Fruit fly (Drosophila melanogaster) whole organism, embryonic: Measurements from ENCODE around the gene RpL23A.

Experiments used
- Antp ChIP-seq: fragments of 200-800 bp; sonication (Bioruptor generic); optimal IDR thresholded peaks from 3 replicates; lab custom pipeline; 2016; ENCODE audit warnings: missing biosample characterization, missing genetic modification characterization
- CG10209 ChIP-seq: fragments of 200-800 bp; sonication (Bioruptor generic); optimal IDR thresholded peaks from 3 replicates; lab custom pipeline; 2017; ENCODE audit warnings: missing biosample characterization, mild to moderate bottlenecking, missing genetic modification characterization, missing genetic modification reagents
- CG10321 ChIP-seq: fragments of 200-800 bp; sonication (Bioruptor generic); IDR thresholded peaks from 2 replicates; pipeline ENCODE4 v1.3.6; 2022; ENCODE audit warnings: missing biosample characterization, missing genetic modification characterization
- CG11247 ChIP-seq: fragments of 200-800 bp; sonication (Bioruptor generic); IDR thresholded peaks from 2 replicates; pipeline ENCODE4 v1.3.6; 2022; ENCODE audit warnings: missing biosample characterization, missing genetic modification characterization
- CG11504 ChIP-seq: fragments of 200-800 bp; sonication (Bioruptor generic); optimal IDR thresholded peaks from 3 replicates; lab custom pipeline; 2019; ENCODE audit warnings: missing biosample characterization, mild to moderate bottlenecking, missing genetic modification characterization, moderate library complexity
- CG12071 ChIP-seq: fragments of 200-800 bp; sonication (Bioruptor generic); optimal IDR thresholded peaks from 3 replicates; lab custom pipeline; 2018; ENCODE audit warnings: missing biosample characterization, mild to moderate bottlenecking, missing genetic modification characterization
- CG12391 ChIP-seq: fragments of 200-800 bp; sonication (Bioruptor generic); optimal IDR thresholded peaks from 3 replicates; lab custom pipeline; 2018; ENCODE audit warnings: missing biosample characterization, mild to moderate bottlenecking, missing genetic modification characterization, moderate library complexity
- CG14667 ChIP-seq: fragments of 200-800 bp; sonication (Bioruptor generic); IDR thresholded peaks from 2 replicates; pipeline ENCODE4 v1.3.6; 2022; ENCODE audit warnings: missing biosample characterization, missing genetic modification characterization
- CG15011 ChIP-seq: fragments of 200-800 bp; sonication (Bioruptor generic); optimal IDR thresholded peaks from 3 replicates; lab custom pipeline; 2018; ENCODE audit warnings: missing biosample characterization, mild to moderate bottlenecking, missing genetic modification characterization
- CG1529 ChIP-seq: fragments of 200-800 bp; sonication (Bioruptor generic); optimal IDR thresholded peaks from 3 replicates; lab custom pipeline; 2018; ENCODE audit warnings: missing biosample characterization, missing genetic modification characterization
- CG15479 ChIP-seq: fragments of 200-800 bp; sonication (Bioruptor generic); optimal IDR thresholded peaks from 3 replicates; lab custom pipeline; 2019; ENCODE audit warnings: missing biosample characterization, mild to moderate bottlenecking, missing genetic modification characterization, moderate library complexity
- CG15514 ChIP-seq: fragments of 200-800 bp; sonication (Bioruptor generic); optimal IDR thresholded peaks from 3 replicates; lab custom pipeline; 2017; ENCODE audit warnings: missing biosample characterization, missing genetic modification characterization, mild to moderate bottlenecking, moderate library complexity, missing genetic modification reagents
- CG18476 ChIP-seq: fragments of 200-800 bp; sonication (Bioruptor generic); optimal IDR thresholded peaks from 2 replicates; lab custom pipeline; 2016; ENCODE audit warnings: missing biosample characterization, mild to moderate bottlenecking, missing genetic modification characterization
- CG2199 ChIP-seq: fragments of 200-800 bp; sonication (Bioruptor generic); IDR thresholded peaks from 3 replicates; pipeline ENCODE4 v1.3.6; 2022; ENCODE audit warnings: missing biosample characterization, missing genetic modification characterization
- CG3726 ChIP-seq: fragments of 200-800 bp; sonication (Bioruptor generic); IDR thresholded peaks from 3 replicates; pipeline ENCODE4, ENCODE4 v1.3.6; 2022; ENCODE audit warnings: missing biosample characterization, missing genetic modification characterization
- CG7745 ChIP-seq: fragments of 200-800 bp; sonication (Bioruptor generic); optimal IDR thresholded peaks from 2 replicates; lab custom pipeline; 2018; ENCODE audit warnings: missing biosample characterization, mild to moderate bottlenecking, missing genetic modification characterization, moderate library complexity
- CG7987 ChIP-seq: fragments of 200-800 bp; sonication (Bioruptor generic); optimal IDR thresholded peaks from 2 replicates; lab custom pipeline; 2018; ENCODE audit warnings: missing biosample characterization, mild to moderate bottlenecking, missing genetic modification characterization, moderate library complexity
- CHES-1-like ChIP-seq: fragments of 200-800 bp; sonication (Bioruptor generic); optimal IDR thresholded peaks from 2 replicates; lab custom pipeline; 2016; ENCODE audit warnings: missing biosample characterization, missing genetic modification characterization
- CoRest ChIP-seq: fragments of 200-800 bp; sonication (Bioruptor generic); optimal IDR thresholded peaks from 3 replicates; lab custom pipeline; 2018; ENCODE audit warnings: missing biosample characterization, mild to moderate bottlenecking, missing genetic modification characterization, moderate library complexity
- Dad ChIP-seq: fragments of 200-800 bp; sonication (Bioruptor generic); optimal IDR thresholded peaks from 3 replicates; lab custom pipeline; 2016; ENCODE audit warnings: missing biosample characterization, missing genetic modification characterization
- GATAe ChIP-seq: fragments of 200-800 bp; sonication (Bioruptor generic); conservative IDR thresholded peaks from 2 replicates; pipeline ENCODE4 v1.3.6; 2022; ENCODE audit warnings: missing biosample characterization, missing genetic modification characterization
- H2.0 ChIP-seq: fragments of 200-800 bp; sonication (Bioruptor generic); IDR thresholded peaks from 2 replicates; pipeline ENCODE4 v1.3.6; 2022; ENCODE audit warnings: missing biosample characterization, missing genetic modification characterization
- HHEX ChIP-seq: fragments of 200-800 bp; sonication (Bioruptor generic); optimal IDR thresholded peaks from 3 replicates; lab custom pipeline; 2017; ENCODE audit warnings: missing biosample characterization, mild to moderate bottlenecking, missing genetic modification characterization, missing genetic modification reagents
- Meics ChIP-seq: fragments of 200-800 bp; sonication (Bioruptor generic); optimal IDR thresholded peaks from 2 replicates; lab custom pipeline; 2017; ENCODE audit warnings: missing biosample characterization, mild to moderate bottlenecking, missing genetic modification characterization
- Mes4 ChIP-seq: fragments of 200-800 bp; sonication (Bioruptor generic); optimal IDR thresholded peaks from 2 replicates; lab custom pipeline; 2016; ENCODE audit warnings: missing biosample characterization, missing genetic modification characterization
- Mrtf ChIP-seq: fragments of 200-800 bp; sonication (Bioruptor generic); IDR thresholded peaks from 3 replicates; pipeline ENCODE4 v1.3.6; 2022; ENCODE audit warnings: missing biosample characterization, missing genetic modification characterization
- NK7.1 ChIP-seq: fragments of 200-800 bp; sonication (Bioruptor generic); optimal IDR thresholded peaks from 3 replicates; lab custom pipeline; 2016; ENCODE audit warnings: missing biosample characterization, missing genetic modification characterization
- Nf-YC ChIP-seq: fragments of 200-800 bp; optimal IDR thresholded peaks from 3 replicates; lab custom pipeline; 2019; ENCODE audit warnings: missing biosample characterization, mild to moderate bottlenecking, missing genetic modification characterization, moderate library complexity
- Sox100B ChIP-seq: fragments of 200-800 bp; sonication (Bioruptor generic); optimal IDR thresholded peaks from 3 replicates; lab custom pipeline; 2018; ENCODE audit warnings: missing biosample characterization, mild to moderate bottlenecking, missing genetic modification characterization
- Taf1 ChIP-seq: fragments of 200-800 bp; sonication (Bioruptor generic); IDR thresholded peaks from 2 replicates; pipeline ENCODE4 v1.3.6; 2022; ENCODE audit warnings: missing biosample characterization, missing genetic modification characterization
- ara ChIP-seq: fragments of 200-800 bp; sonication (Bioruptor generic); IDR thresholded peaks from 2 replicates; pipeline ENCODE4 v1.3.6; 2022; ENCODE audit warnings: missing biosample characterization, missing genetic modification characterization
- ase ChIP-seq: fragments of 200-800 bp; sonication (Bioruptor generic); IDR thresholded peaks from 3 replicates; pipeline ENCODE4 v1.3.6; 2022; ENCODE audit warnings: missing biosample characterization, missing genetic modification characterization
- dan ChIP-seq: fragments of 200-800 bp; sonication (Bioruptor generic); IDR thresholded peaks from 2 replicates; pipeline ENCODE4 v1.3.6; 2022; ENCODE audit warnings: missing biosample characterization, missing genetic modification characterization
- ewg ChIP-seq: fragments of 200-800 bp; sonication (Bioruptor generic); optimal IDR thresholded peaks from 3 replicates; lab custom pipeline; 2017; ENCODE audit warnings: mild to moderate bottlenecking, missing biosample characterization, missing genetic modification reagents, missing genetic modification characterization
- exex ChIP-seq: fragments of 200-800 bp; sonication (Bioruptor generic); optimal IDR thresholded peaks from 4 replicates; lab custom pipeline; 2018; ENCODE audit warnings: missing biosample characterization, mild to moderate bottlenecking, missing genetic modification characterization, moderate library complexity
- gce ChIP-seq: fragments of 200-800 bp; sonication (Bioruptor generic); IDR thresholded peaks from 3 replicates; pipeline ENCODE4 v1.3.6; 2022; ENCODE audit warnings: missing biosample characterization, missing genetic modification characterization
- gcm2 ChIP-seq: fragments of 200-800 bp; sonication (Bioruptor generic); optimal IDR thresholded peaks from 2 replicates; lab custom pipeline; 2016; ENCODE audit warnings: missing biosample characterization, missing genetic modification characterization
- insv ChIP-seq, 2 experiments: fragments of 200-800 bp; sonication (Bioruptor generic); optimal IDR thresholded peaks; 3 replicates each; lab custom pipeline; 2016 to 2018; ENCODE audit warnings: missing biosample characterization in 2 of 2, missing genetic modification characterization in 2 of 2
- kni ChIP-seq: fragments of 200-800 bp; sonication (Bioruptor generic); optimal IDR thresholded peaks from 3 replicates; lab custom pipeline; 2017; ENCODE audit warnings: mild to moderate bottlenecking, missing biosample characterization, missing genetic modification reagents, missing genetic modification characterization
- mam ChIP-seq: fragments of 200-800 bp; sonication (Bioruptor generic); optimal IDR thresholded peaks from 3 replicates; lab custom pipeline; 2016; ENCODE audit warnings: missing biosample characterization, missing genetic modification characterization
- nerfin-2 ChIP-seq: fragments of 200-800 bp; sonication (Bioruptor generic); IDR thresholded peaks from 2 replicates; pipeline ENCODE4 v1.3.6; 2022; ENCODE audit warnings: missing biosample characterization, missing genetic modification characterization; ENCODE audit not compliant: partially characterized antibody
- org-1 ChIP-seq: fragments of 200-800 bp; sonication (Bioruptor generic); optimal IDR thresholded peaks from 2 replicates; lab custom pipeline; 2017; ENCODE audit warnings: missing biosample characterization, missing genetic modification characterization
- row ChIP-seq: fragments of 200-800 bp; sonication (Bioruptor generic); IDR thresholded peaks from 3 replicates; pipeline ENCODE4 v1.3.6; 2022; ENCODE audit warnings: missing biosample characterization, missing genetic modification characterization
- schlank ChIP-seq: fragments of 200-800 bp; sonication (Bioruptor generic); optimal IDR thresholded peaks from 2 replicates; lab custom pipeline; 2018; ENCODE audit warnings: missing biosample characterization, mild to moderate bottlenecking, missing genetic modification characterization
- sim ChIP-seq: fragments of 200-800 bp; sonication (Bioruptor generic); IDR thresholded peaks from 2 replicates; pipeline ENCODE4 v1.3.6; 2022; ENCODE audit warnings: missing biosample characterization, missing genetic modification characterization
- toy ChIP-seq: fragments of 200-800 bp; sonication (Bioruptor generic); IDR thresholded peaks from 2 replicates; pipeline ENCODE4 v1.3.6; 2022; ENCODE audit warnings: missing biosample characterization, missing genetic modification characterization
- trem ChIP-seq: fragments of 200-800 bp; optimal IDR thresholded peaks from 3 replicates; lab custom pipeline; 2019; ENCODE audit warnings: missing biosample characterization, mild to moderate bottlenecking, missing genetic modification characterization, moderate library complexity
- trh ChIP-seq: fragments of 200-800 bp; sonication (Bioruptor generic); optimal IDR thresholded peaks from 2 replicates; lab custom pipeline; 2016; ENCODE audit warnings: missing biosample characterization, missing genetic modification characterization
- tx ChIP-seq: fragments of 200-800 bp; sonication (Bioruptor generic); optimal IDR thresholded peaks from 2 replicates; lab custom pipeline; 2016; ENCODE audit warnings: missing biosample characterization, missing genetic modification characterization
- wek ChIP-seq: fragments of 200-800 bp; sonication (Bioruptor generic); optimal IDR thresholded peaks from 3 replicates; lab custom pipeline; 2018; ENCODE audit warnings: missing biosample characterization, mild to moderate bottlenecking, missing genetic modification characterization, moderate library complexity
- z ChIP-seq: fragments of 200-800 bp; sonication (Bioruptor generic); IDR thresholded peaks from 3 replicates; pipeline ENCODE4 v1.3.6; 2022; ENCODE audit warnings: missing biosample characterization, missing genetic modification characterization

RpL23A gene

DNA sequence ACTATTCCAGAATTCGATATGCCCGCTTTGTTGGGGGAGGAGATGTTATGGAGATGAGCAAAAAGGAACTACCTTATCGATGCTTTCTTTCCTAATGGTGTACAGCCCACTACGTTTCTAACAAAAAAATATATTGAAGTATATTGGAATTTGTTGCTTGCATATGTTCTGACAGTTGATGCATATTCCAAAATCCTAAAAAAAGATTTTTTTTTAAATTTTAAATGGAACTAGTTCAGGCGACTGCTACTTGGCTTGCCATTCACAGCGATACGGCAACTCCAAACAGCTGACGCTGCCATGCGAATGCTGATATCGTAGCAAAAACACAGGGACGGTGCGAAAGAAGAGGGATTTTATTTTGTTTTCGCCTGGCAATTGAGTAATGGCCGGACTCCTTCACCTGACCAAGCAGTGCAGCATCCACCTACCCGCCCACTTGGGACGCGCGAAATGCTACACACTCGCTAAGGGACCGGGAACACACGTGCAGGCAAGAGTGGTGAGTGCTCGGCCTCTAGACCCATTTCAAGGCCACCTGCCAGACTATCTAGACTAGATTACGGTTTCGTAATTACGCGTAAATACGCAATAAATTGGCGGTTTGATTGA lies 50.2 kb downstream of the RpL23A start, which contains the start of the genes CG13926, ABCB7 and CG33230 (continued):
- TF ChIP-seq row (GFP tag; lab: Robert Waterston, UW) = peak; percentile 92
- TF ChIP-seq wek (GFP tag; lab: Kevin White, UChicago) = no peak
- no peak for TF ChIP-seq Dad (GFP tag; lab: Kevin White, UChicago)
- TF ChIP-seq GATAe (GFP tag; lab: Robert Waterston, UW) = no peak
- TF ChIP-seq CG11504 (tag; lab: Kevin White, UChicago) = no peak
- TF ChIP-seq CG18476 (GFP tag; lab: Kevin White, UChicago) = peak; percentile 20
- TF ChIP-seq CoRest (tag; lab: Kevin White, UChicago) = peak; percentile 52
- no peak for TF ChIP-seq CG10321 (GFP tag; lab: Robert Waterston, UW)
- peak; percentile 59 for TF ChIP-seq kni (GFP tag; lab: Kevin White, UChicago)
- TF ChIP-seq exex = peak; percentile 39
- no peak for TF ChIP-seq CG7987 (GFP tag; lab: Kevin White, UChicago)
- TF ChIP-seq Antp (GFP tag; lab: Kevin White, UChicago) = no peak
- peak; percentile 65 for TF ChIP-seq trem (tag; lab: Kevin White, UChicago)
- TF ChIP-seq CG15514 (GFP tag; lab: Kevin White, UChicago) = peak; percentile 99
- TF ChIP-seq Sox100B (GFP tag; lab: Kevin White, UChicago) = no peak
- no peak for TF ChIP-seq CG1529 (GFP tag; lab: Kevin White, UChicago)
- TF ChIP-seq tx (GFP tag; lab: Kevin White, UChicago) = no peak
- TF ChIP-seq ewg (GFP tag; lab: Kevin White, UChicago) = no peak
- TF ChIP-seq schlank (tag; lab: Kevin White, UChicago) = no peak
- TF ChIP-seq gce (GFP tag; lab: Robert Waterston, UW) = no peak
- no peak for TF ChIP-seq CG15011 (GFP tag; lab: Kevin White, UChicago)
- no peak for TF ChIP-seq sim (GFP tag; lab: Robert Waterston, UW)
- TF ChIP-seq Mes4 (GFP tag; lab: Kevin White, UChicago) = no peak
- TF ChIP-seq Nf-YC (tag; lab: Kevin White, UChicago) = peak; percentile 46
- TF ChIP-seq trh (GFP tag; lab: Kevin White, UChicago) = no peak
- TF ChIP-seq org-1 = no peak
- peak; percentile 55 for TF ChIP-seq CG12391
- no peak for TF ChIP-seq HHEX (GFP tag; lab: Kevin White, UChicago)
- no peak for TF ChIP-seq z (GFP tag; lab: Robert Waterston, UW)
- TF ChIP-seq CG12071 (GFP tag; lab: Kevin White, UChicago) = no peak
- TF ChIP-seq dan = no peak
- TF ChIP-seq CG2199 (GFP tag; lab: Robert Waterston, UW) = no peak
- TF ChIP-seq gcm2 (GFP tag; lab: Kevin White, UChicago) = no peak
- no peak for TF ChIP-seq insv (GFP tag; optimal IDR thresholded peaks at IDR 0.05; lab: Kevin White, UChicago)
- TF ChIP-seq CHES-1-like (GFP tag; lab: Kevin White, UChicago) = peak; percentile 16
- no peak for TF ChIP-seq Taf1 (GFP tag; lab: Robert Waterston, UW)
- no peak for TF ChIP-seq CG3726
- TF ChIP-seq H2.0 (GFP tag; lab: Robert Waterston, UW) = no peak
- TF ChIP-seq CG15479 (GFP tag; lab: Kevin White, UChicago) = no peak
- no peak for TF ChIP-seq CG14667 (GFP tag; lab: Robert Waterston, UW)
- no peak for TF ChIP-seq CG10209
- TF ChIP-seq ase (GFP tag; lab: Robert Waterston, UW) = no peak
- TF ChIP-seq mam (GFP tag; lab: Kevin White, UChicago) = peak; percentile 57
- TF ChIP-seq toy (GFP tag; lab: Robert Waterston, UW) = no peak
- TF ChIP-seq Meics (GFP tag; lab: Kevin White, UChicago) = peak; percentile 45
- TF ChIP-seq NK7.1 (GFP tag; lab: Kevin White, UChicago) = no peak
- TF ChIP-seq nerfin-2 = 0 out of 2 replicates have a peak, but pooled peaks have one; percentile 16
- no peak for TF ChIP-seq CG7745 (tag; lab: Kevin White, UChicago)
- no peak for TF ChIP-seq CG11247
- no peak for TF ChIP-seq ara (GFP tag; lab: Robert Waterston, UW)
- TF ChIP-seq Mrtf (GFP tag; lab: Robert Waterston, UW) = no peak
